Worm (Caenorhabditis elegans): ENCODE results near the gene F39F10.3.
"Not testable (repeated sequence)": the region's sequence is repeated elsewhere in the genome, so short reads cannot be mapped to it uniquely, and the experiment has no call there.

The F39F10.3 gene

ce11 chrX:16932339-16932738 is 40.6 kb downstream of the F39F10.3 start (continued):
- TF ChIP-seq dmd-6 (GFP tag; IDR thresholded peaks at IDR 0.05) (peak; percentile 47), arid-1 (GFP tag; conservative IDR thresholded peaks at IDR 0.05) (peak; percentile 69), dmd-8 (GFP tag; IDR thresholded peaks at IDR 0.05) (peak; percentile 81), php-3 (GFP tag; IDR thresholded peaks at IDR 0.05) (peak; percentile 79), Y75B8A.6 (GFP tag; IDR thresholded peaks at IDR 0.05) (peak; percentile 96), hmg-1.1 (GFP tag; IDR thresholded peaks at IDR 0.05) (peak; percentile 59; the same call in 1 of the 2 replicates), lim-7 (GFP tag; IDR thresholded peaks at IDR 0.05) (peak; percentile 60; the same call in 1 of the 2 replicates)

ce11 chrX:16934529-16934928 is 42.7 kb downstream of the F39F10.3 start:
- TF ChIP-seq Y75B8A.6 (GFP tag; IDR thresholded peaks at IDR 0.05) (peak; percentile 12), pha-4 (GFP tag; IDR thresholded peaks at IDR 0.05) (peak; percentile 35; the same call in 1 of the 2 replicates), zfp-3 (GFP tag; conservative IDR thresholded peaks at IDR 0.05) (peak; percentile 69), madf-5 (GFP tag; IDR thresholded peaks at IDR 0.05) (0 out of 4 replicates have a peak, but pooled peaks of 1 of the 2 experiments have one; percentile 73)
- TF ChIP-seq pha-4 (tag; optimal IDR thresholded peaks at IDR 0.05): not testable (repeated sequence)

- TF ChIP-seq lim-7 (GFP tag; IDR thresholded peaks at IDR 0.05): 0 out of 2 replicates have a peak, but pooled peaks have one; percentile 52
- TF ChIP-seq Y75B8A.6 (GFP tag; IDR thresholded peaks at IDR 0.05): peak; percentile 77; the same call in 1 of the 2 replicates
- TF ChIP-seq madf-5 (GFP tag; IDR thresholded peaks at IDR 0.05): peak in 1 of 2 experiments; percentile 61; a peak in 1 of 4 replicates
- TF ChIP-seq tra-1 (GFP tag; IDR thresholded peaks at IDR 0.05): 0 out of 2 replicates have a peak, but pooled peaks have one; percentile 50
- TF ChIP-seq zfp-3 (GFP tag; conservative IDR thresholded peaks at IDR 0.05): peak; percentile 57; the same call in 1 of the 2 replicates
Observed at ce11 chrX:16937925-16938324, 46.1 kb downstream of the F39F10.3 start.

- TF ChIP-seq unc-62 (GFP tag; optimal IDR thresholded peaks at IDR 0.05 in 1 of 2) (peak in 1 of 2 experiments; percentile 92), unc-62 (tag; optimal IDR thresholded peaks at IDR 0.05) (no peak), saeg-2 (GFP tag; IDR thresholded peaks at IDR 0.05) (no peak)
Observed at ce11 chrX:16942316-16942715, 50.5 kb downstream of the F39F10.3 start.
